Fruit fly (Drosophila melanogaster) whole organism, wandering third instar larva: ENCODE data around the gene mid.

Experiments used
- CrebA ChIP-seq: fragments of 200-800 bp; sonication (Bioruptor generic); optimal IDR thresholded peaks from 2 replicates; lab custom pipeline; 2016; ENCODE audit warnings: missing biosample characterization, mild to moderate bottlenecking, missing genetic modification characterization, borderline replicate concordance
- lola ChIP-seq: fragments of >200 bp; optimal IDR thresholded peaks from 2 replicates; lab custom pipeline; 2017; ENCODE audit warnings: missing biosample characterization, missing genetic modification characterization
- psq ChIP-seq: fragments of 200-800 bp; sonication (Bioruptor generic); optimal IDR thresholded peaks from 3 replicates; lab custom pipeline; 2017; ENCODE audit warnings: missing biosample characterization, mild to moderate bottlenecking, missing genetic modification characterization, moderate library complexity
- usp ChIP-seq: fragments of >200 bp; optimal IDR thresholded peaks from 2 replicates; lab custom pipeline; 2017; ENCODE audit warnings: missing biosample characterization, missing genetic modification characterization

dm6 chr2L:5479128-5479527 is 17.7 kb downstream of the mid start:
- TF ChIP-seq lola (GFP tag; lab: Kevin White, UChicago): no peak
- no peak for TF ChIP-seq usp
- TF ChIP-seq CrebA (GFP tag; lab: Kevin White, UChicago): no peak
- TF ChIP-seq psq (GFP tag; lab: Kevin White, UChicago): no peak
